Fruit fly (Drosophila melanogaster) whole organism, wandering third instar larva: ENCODE data around the gene CG17625.
A peak's percentile ranks its signal among the peaks of the same experiment; 100 is the strongest.

Source experiments
- HLH106 ChIP-seq: fragments of 200-800 bp; optimal IDR thresholded peaks from 3 replicates; lab custom pipeline; 2019; ENCODE audit warnings: missing biosample characterization, mild to moderate bottlenecking, missing genetic modification characterization, moderate library complexity
- Hnf4 ChIP-seq: fragments of 200-800 bp; sonication (Bioruptor generic); optimal IDR thresholded peaks from 2 replicates; lab custom pipeline; 2016; ENCODE audit warnings: missing biosample characterization, mild to moderate bottlenecking, missing genetic modification characterization
- OdsH ChIP-seq: fragments of 200-800 bp; sonication (Bioruptor generic); optimal IDR thresholded peaks from 2 replicates; lab custom pipeline; 2016; ENCODE audit warnings: missing biosample characterization, mild to moderate bottlenecking, missing genetic modification characterization
- Sp1 ChIP-seq: fragments of 200-800 bp; sonication (Bioruptor generic); optimal IDR thresholded peaks from 3 replicates; lab custom pipeline; 2019; ENCODE audit warnings: missing biosample characterization, mild to moderate bottlenecking, missing genetic modification characterization, moderate library complexity

DNA sequence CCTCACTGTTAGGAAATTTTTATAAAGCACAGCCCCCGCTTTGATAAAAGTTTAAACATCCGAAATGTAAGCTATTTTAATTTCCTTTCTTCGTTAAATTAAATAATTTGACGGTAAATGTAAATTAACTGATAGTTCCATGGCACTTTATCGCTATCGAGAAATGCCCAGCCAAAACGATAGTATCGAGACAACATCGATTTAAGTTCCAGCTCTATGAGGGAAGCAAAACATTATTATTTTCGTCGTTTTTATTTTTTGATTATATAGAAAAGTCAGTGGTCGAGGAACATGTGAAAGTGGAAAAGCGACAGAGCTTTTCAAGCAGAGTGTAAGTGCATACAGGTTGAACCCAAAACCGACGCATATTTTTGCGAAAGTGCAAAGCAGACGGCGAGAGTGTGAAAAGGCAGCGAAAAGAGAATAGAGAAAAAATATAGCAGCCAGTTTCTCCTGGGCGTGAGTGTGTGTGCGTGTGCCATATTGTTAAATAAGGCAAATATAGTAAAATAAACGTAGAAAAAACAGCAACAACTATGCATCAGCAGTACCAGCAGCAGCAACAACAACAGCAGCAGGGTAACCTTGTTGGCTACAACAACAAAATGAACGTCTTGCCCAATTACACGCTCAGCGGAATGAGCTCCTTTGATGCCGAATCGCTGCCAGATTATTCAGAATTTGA is 40.3 kb downstream of the CG17625 start, which contains the start of gene CG45049:
- no peak for TF ChIP-seq Sp1 (GFP tag; lab: Kevin White, UChicago)
- TF ChIP-seq HLH106 (tag; lab: Kevin White, UChicago): no peak
- TF ChIP-seq OdsH (GFP tag; lab: Kevin White, UChicago): no peak
- peak; percentile 30 for TF ChIP-seq Hnf4 (GFP tag; lab: Kevin White, UChicago)
